Worm (Caenorhabditis elegans) whole organism, L1 larva: Measurements from ENCODE around the gene F07A11.5.

Source experiments
- C04F5.9 ChIP-seq: sonication (generic microtip); optimal IDR thresholded peaks from 2 replicates; lab custom pipeline; 2016; ENCODE audit warnings: missing genetic modification characterization, missing compliant biosample characterization
- F16B12.6 ChIP-seq: fragments of 150-350 bp; optimal IDR thresholded peaks from 2 replicates; lab custom pipeline; 2014; ENCODE audit warnings: missing biosample characterization, missing genetic modification characterization
- blmp-1 ChIP-seq: fragments of 150-350 bp; optimal IDR thresholded peaks from 2 replicates; lab custom pipeline; 2014; ENCODE audit warnings: missing biosample characterization, missing genetic modification characterization
- ceh-63 ChIP-seq: fragments of 200-800 bp; sonication (Bioruptor generic); optimal IDR thresholded peaks from 2 replicates; lab custom pipeline; 2018; ENCODE audit warnings: mild to moderate bottlenecking, missing genetic modification characterization, missing compliant biosample characterization
- ceh-8 ChIP-seq: fragments of 200-800 bp; sonication (Bioruptor generic); optimal IDR thresholded peaks from 2 replicates; lab custom pipeline; 2018; ENCODE audit warnings: mild to moderate bottlenecking, missing genetic modification characterization, moderate library complexity, missing compliant biosample characterization
- ceh-82 ChIP-seq, 3 experiments: fragments of 150-350 bp in 1 of 3; sonication (generic microtip) in 2 of 3; optimal IDR thresholded peaks; 2 replicates each; lab custom pipeline; 2014 to 2017; ENCODE audit warnings: missing biosample characterization in 3 of 3, missing genetic modification characterization in 3 of 3
- ceh-88 ChIP-seq: fragments of 200-800 bp; sonication (Bioruptor generic); IDR thresholded peaks from 2 replicates; pipeline ENCODE4 v1.3.6; 2022; ENCODE audit warnings: missing genetic modification characterization, missing compliant biosample characterization
- ceh-90 ChIP-seq: sonication (generic microtip); optimal IDR thresholded peaks from 2 replicates; lab custom pipeline; 2016; ENCODE audit warnings: missing genetic modification characterization, missing compliant biosample characterization
- ces-1 ChIP-seq: fragments of 150-350 bp; optimal IDR thresholded peaks from 2 replicates; lab custom pipeline; 2014; ENCODE audit warnings: missing biosample characterization, missing genetic modification reagents, missing genetic modification characterization
- dpl-1 ChIP-seq, 3 experiments: fragments of 150-350 bp in 2 of 3; sonication (generic microtip) in 1 of 3; optimal IDR thresholded peaks; 2 replicates each; lab custom pipeline; 2014 to 2017; ENCODE audit warnings: missing biosample characterization in 3 of 3, missing genetic modification characterization in 3 of 3, missing genetic modification reagents in 3 of 3
- dsc-1 ChIP-seq: sonication (generic microtip); optimal IDR thresholded peaks from 2 replicates; lab custom pipeline; 2016; ENCODE audit warnings: mild to moderate bottlenecking, missing genetic modification characterization, missing compliant biosample characterization
- efl-3 ChIP-seq: fragments of 200-800 bp; sonication (Bioruptor generic); optimal IDR thresholded peaks from 2 replicates; lab custom pipeline; 2018; ENCODE audit warnings: mild to moderate bottlenecking, missing genetic modification characterization, missing compliant biosample characterization
- egl-13 ChIP-seq: sonication (generic microtip); optimal IDR thresholded peaks from 2 replicates; lab custom pipeline; 2016; ENCODE audit warnings: missing genotype, missing genetic modification reagents, missing genetic modification characterization, missing compliant biosample characterization
- elt-2 ChIP-seq: sonication (generic microtip); optimal IDR thresholded peaks from 2 replicates; lab custom pipeline; 2016; ENCODE audit warnings: missing genetic modification characterization, mild to moderate bottlenecking, inconsistent platforms, missing compliant biosample characterization, missing genetic modification reagents
- elt-3 ChIP-seq, 6 experiments: fragments of 150-350 bp in 1 of 6; sonication (generic microtip); optimal IDR thresholded peaks; 2 replicates each; lab custom pipeline; 2017 to 2018; ENCODE audit warnings: missing biosample characterization in 6 of 6, missing genetic modification characterization in 6 of 6, inconsistent platforms in 1 of 6
- fkh-4 ChIP-seq: sonication (generic microtip); optimal IDR thresholded peaks from 2 replicates; lab custom pipeline; 2016; ENCODE audit warnings: missing compliant biosample characterization, missing genetic modification characterization, borderline replicate concordance
- fkh-8 ChIP-seq: sonication (generic microtip); optimal IDR thresholded peaks from 2 replicates; lab custom pipeline; 2016; ENCODE audit warnings: mild to moderate bottlenecking, missing genetic modification characterization, missing compliant biosample characterization
- fos-1 ChIP-seq: fragments of 150-350 bp; optimal IDR thresholded peaks from 2 replicates; lab custom pipeline; 2014; ENCODE audit warnings: missing biosample characterization, missing genetic modification characterization
- grh-1 ChIP-seq: fragments of 200-800 bp; sonication (Bioruptor generic); IDR thresholded peaks from 2 replicates; pipeline ENCODE4 v1.3.6; 2022; ENCODE audit warnings: missing genetic modification reagents, missing genetic modification characterization, missing compliant biosample characterization
- hlh-17 ChIP-seq: fragments of 200-800 bp; sonication (Bioruptor generic); optimal IDR thresholded peaks from 2 replicates; lab custom pipeline; 2018; ENCODE audit warnings: missing genetic modification characterization, mild to moderate bottlenecking, missing compliant biosample characterization, moderate library complexity, borderline replicate concordance
- isw-1 ChIP-seq: fragments of 200-800 bp; sonication (Bioruptor generic); IDR thresholded peaks from 2 replicates; pipeline ENCODE4 v1.3.6; 2022; ENCODE audit warnings: missing genetic modification characterization, missing compliant biosample characterization
- lin-15B ChIP-seq: fragments of 150-350 bp; sonication (generic microtip); optimal IDR thresholded peaks from 3 replicates; lab custom pipeline; 2014; ENCODE audit warnings: missing biosample characterization, missing genetic modification characterization
- lin-35 ChIP-seq, 2 experiments: fragments of 150-350 bp; optimal IDR thresholded peaks; 2 replicates each; lab custom pipeline; 2014; ENCODE audit warnings: missing biosample characterization in 2 of 2, missing genetic modification characterization in 2 of 2, missing genetic modification reagents in 2 of 2
- mdl-1 ChIP-seq, 2 experiments: fragments of 150-350 bp; optimal IDR thresholded peaks; 2 replicates each; lab custom pipeline; 2014 to 2017; ENCODE audit warnings: missing biosample characterization in 2 of 2, missing genetic modification characterization in 2 of 2, inconsistent platforms in 1 of 2
- nhr-12 ChIP-seq: sonication (generic microtip); optimal IDR thresholded peaks from 2 replicates; lab custom pipeline; 2017; ENCODE audit warnings: missing biosample characterization, missing genetic modification characterization
- nhr-19 ChIP-seq: fragments of 200-800 bp; sonication (Bioruptor generic); conservative IDR thresholded peaks from 2 replicates; pipeline ENCODE4 v1.3.6; 2022; ENCODE audit warnings: missing genetic modification characterization, missing compliant biosample characterization
- nhr-237 ChIP-seq: fragments of 150-350 bp; optimal IDR thresholded peaks from 2 replicates; lab custom pipeline; 2014; ENCODE audit warnings: missing biosample characterization, missing genetic modification characterization
- nhr-47 ChIP-seq: sonication (generic microtip); optimal IDR thresholded peaks from 2 replicates; lab custom pipeline; 2016; ENCODE audit warnings: mild to moderate bottlenecking, missing genetic modification characterization, moderate library complexity, missing compliant biosample characterization
- nhr-71 ChIP-seq: sonication (generic microtip); optimal IDR thresholded peaks from 2 replicates; lab custom pipeline; 2016; ENCODE audit warnings: mild to moderate bottlenecking, missing genetic modification characterization, moderate library complexity, missing compliant biosample characterization
- nhr-84 ChIP-seq: sonication (generic microtip); optimal IDR thresholded peaks from 2 replicates; lab custom pipeline; 2017; ENCODE audit warnings: missing biosample characterization, missing genetic modification characterization
- nhr-85 ChIP-seq: sonication (generic microtip); peaks from one replicate; lab custom pipeline; 2016; ENCODE audit warnings: missing genetic modification characterization, inconsistent platforms, missing compliant biosample characterization
- pax-3 ChIP-seq: fragments of 200-800 bp; sonication (Bioruptor generic); optimal IDR thresholded peaks from 2 replicates; lab custom pipeline; 2018; ENCODE audit warnings: mild to moderate bottlenecking, missing genetic modification characterization, moderate library complexity, missing compliant biosample characterization
- pqm-1 ChIP-seq: sonication (generic microtip); optimal IDR thresholded peaks from 3 replicates; lab custom pipeline; 2017; ENCODE audit warnings: missing biosample characterization, missing genetic modification characterization
- rnt-1 ChIP-seq: sonication (generic microtip); optimal IDR thresholded peaks from 2 replicates; lab custom pipeline; 2016; ENCODE audit warnings: mild to moderate bottlenecking, missing genetic modification characterization, moderate library complexity, missing compliant biosample characterization
- skn-1 ChIP-seq: fragments of 150-350 bp; optimal IDR thresholded peaks from 2 replicates; lab custom pipeline; 2014; ENCODE audit warnings: missing biosample characterization, missing genetic modification characterization
- snpc-4 ChIP-seq: fragments of 150-350 bp; optimal IDR thresholded peaks from 2 replicates; lab custom pipeline; 2014; ENCODE audit warnings: missing biosample characterization, missing genetic modification characterization
- sox-4 ChIP-seq: sonication (generic microtip); optimal IDR thresholded peaks from 2 replicates; lab custom pipeline; 2016; ENCODE audit warnings: missing genetic modification characterization, missing compliant biosample characterization
- sptf-1 ChIP-seq: fragments of 150-350 bp; optimal IDR thresholded peaks from 2 replicates; lab custom pipeline; 2014; ENCODE audit warnings: missing biosample characterization, missing genetic modification characterization
- swsn-7 ChIP-seq: sonication (generic microtip); optimal IDR thresholded peaks from 2 replicates; lab custom pipeline; 2016; ENCODE audit warnings: missing genetic modification characterization, missing compliant biosample characterization
- tbx-2 ChIP-seq: sonication (generic microtip); optimal IDR thresholded peaks from 2 replicates; lab custom pipeline; 2016; ENCODE audit warnings: missing genetic modification characterization, missing compliant biosample characterization
- tlp-1 ChIP-seq: fragments of 150-350 bp; optimal IDR thresholded peaks from 2 replicates; lab custom pipeline; 2014; ENCODE audit warnings: missing biosample characterization, missing genetic modification characterization
- unc-30 ChIP-seq: sonication (generic microtip); optimal IDR thresholded peaks from 2 replicates; lab custom pipeline; 2017; ENCODE audit warnings: missing biosample characterization, missing genetic modification characterization
- xbp-1 ChIP-seq: sonication (generic microtip); optimal IDR thresholded peaks from 2 replicates; lab custom pipeline; 2016; ENCODE audit warnings: missing genetic modification characterization, missing compliant biosample characterization
- zip-4 ChIP-seq: fragments of 200-800 bp; sonication (Bioruptor generic); optimal IDR thresholded peaks from 2 replicates; lab custom pipeline; 2018; ENCODE audit warnings: mild to moderate bottlenecking, missing genetic modification characterization, moderate library complexity, missing compliant biosample characterization
- ztf-4 ChIP-seq: fragments of 150-350 bp; optimal IDR thresholded peaks from 2 replicates; lab custom pipeline; 2014; ENCODE audit warnings: missing biosample characterization, missing genetic modification characterization

F07A11.5 gene

DNA sequence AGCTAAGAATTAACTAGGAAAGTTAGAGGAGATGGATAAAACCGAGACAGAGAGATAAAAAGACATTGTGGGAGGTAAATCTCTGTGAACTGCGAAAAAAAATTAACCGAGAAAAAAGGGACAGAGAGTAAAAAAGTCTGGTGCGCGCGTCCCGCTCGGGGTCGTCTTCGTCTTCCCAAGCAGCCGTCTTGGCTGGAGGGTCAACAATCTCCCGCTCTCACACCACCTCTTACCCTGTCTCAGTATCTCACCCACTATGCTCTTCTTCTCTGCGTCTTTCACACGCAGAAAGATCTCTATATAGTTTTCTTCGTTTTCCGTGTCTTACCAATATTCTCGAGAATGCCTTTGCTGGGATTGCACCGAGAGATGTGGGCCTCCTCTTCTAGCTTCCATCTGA is 20.6 kb downstream of the F07A11.5 start (continued):
- peak; percentile 86 for TF ChIP-seq nhr-85 (tag; lab: Kevin White, UChicago)
- peak; percentile 59 for TF ChIP-seq blmp-1
- TF ChIP-seq dsc-1: peak; percentile 13
- TF ChIP-seq ceh-90 (tag; lab: Kevin White, UChicago): no peak

DNA sequence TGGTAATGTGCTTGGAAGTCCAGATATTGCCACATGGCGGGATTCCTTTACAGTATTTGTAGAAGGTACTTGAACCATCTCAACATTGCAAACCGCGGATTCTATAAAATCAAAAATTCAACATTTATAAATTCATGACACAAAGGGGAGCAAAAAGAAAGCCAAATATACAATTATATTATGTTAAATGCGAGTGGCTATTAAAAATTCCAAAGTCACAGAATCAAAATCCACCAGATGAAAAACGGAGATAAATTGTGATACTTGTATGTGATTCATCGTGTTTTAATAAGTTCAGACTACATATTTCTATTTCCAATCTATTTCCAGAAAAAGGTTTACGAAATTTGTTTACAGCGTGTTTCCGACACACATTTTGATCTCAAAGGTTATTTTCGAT is 21.4 kb downstream of the F07A11.5 start, which contains the start of gene din-1:
din-1 (minus strand) TSS at position 101 of the 400 bp plus-strand sequence.
- no peak for TF ChIP-seq ceh-90 (tag; lab: Kevin White, UChicago)
- no peak for TF ChIP-seq nhr-19 (GFP tag; lab: Robert Waterston, UW)
- no peak for TF ChIP-seq nhr-47
- no peak for TF ChIP-seq mdl-1 (tag; optimal IDR thresholded peaks at IDR 0.05; lab: Kevin White, UChicago)
- TF ChIP-seq fkh-4 (tag; lab: Kevin White, UChicago): no peak
- TF ChIP-seq rnt-1 (tag; lab: Kevin White, UChicago): no peak
- no peak for TF ChIP-seq blmp-1
- no peak for TF ChIP-seq isw-1 (GFP tag; lab: Robert Waterston, UW)
- TF ChIP-seq fkh-8: no peak
- TF ChIP-seq xbp-1 (tag; lab: Kevin White, UChicago): no peak
- no peak for TF ChIP-seq ceh-88 (GFP tag; lab: Robert Waterston, UW)
- no peak for TF ChIP-seq ces-1 (GFP tag; lab: Kevin White, UChicago)

DNA sequence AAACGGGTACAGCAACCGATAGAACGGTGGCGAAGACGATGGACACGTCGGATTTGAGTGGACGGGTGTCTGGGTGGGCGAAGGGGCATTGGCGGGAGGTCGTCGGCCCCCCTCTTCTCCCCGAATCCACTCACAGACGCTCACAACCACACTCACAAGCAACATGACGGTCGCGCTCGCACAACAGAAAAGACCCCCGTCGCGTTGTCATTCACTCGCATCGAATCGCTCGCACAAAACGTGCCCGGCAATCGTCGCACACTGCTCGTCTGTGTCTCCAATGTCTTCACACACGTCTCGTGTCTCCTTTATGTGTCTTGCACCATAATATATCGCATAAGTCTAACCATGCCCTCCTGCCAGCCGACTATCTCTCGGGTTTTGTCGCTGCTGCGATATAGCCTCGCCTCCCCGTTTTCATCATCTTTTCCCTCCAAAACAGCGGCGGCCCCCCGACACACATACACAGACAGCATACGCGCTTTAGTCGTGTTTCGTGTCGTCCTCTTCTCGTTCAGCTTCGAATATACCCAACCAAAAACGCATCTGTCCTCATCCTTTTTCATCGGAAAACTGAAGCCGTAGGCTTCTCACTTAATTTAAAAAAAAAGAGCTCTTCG is 22.1 kb downstream of the F07A11.5 start:
- TF ChIP-seq ceh-90 (tag; lab: Kevin White, UChicago): no peak
- TF ChIP-seq elt-3 (tag; optimal IDR thresholded peaks at IDR 0.05; lab: Kevin White, UChicago): peak in 4 of 6 experiments; percentile 9 to 60 (median 28)
- peak; percentile 89 for TF ChIP-seq swsn-7 (tag; lab: Kevin White, UChicago)
- peak; percentile 67 to 85 (median 73) for TF ChIP-seq ceh-82 (tag; optimal IDR thresholded peaks at IDR 0.05; lab: Kevin White, UChicago)
- TF ChIP-seq mdl-1 (tag; optimal IDR thresholded peaks at IDR 0.05; lab: Kevin White, UChicago): peak in 1 of 2 experiments; percentile 97
- peak; percentile 34 for TF ChIP-seq elt-2
- no peak for TF ChIP-seq tlp-1 (tag; lab: Kevin White, UChicago)
- TF ChIP-seq sox-4 (tag; lab: Kevin White, UChicago): no peak
- peak; percentile 88 for TF ChIP-seq ztf-4 (tag; lab: Kevin White, UChicago)
- peak; percentile 67 for TF ChIP-seq blmp-1
- peak; percentile 23 for TF ChIP-seq efl-3
- peak; percentile 75 for TF ChIP-seq isw-1 (GFP tag; lab: Robert Waterston, UW)
- peak; percentile 39 for TF ChIP-seq skn-1
- peak; percentile 80 for TF ChIP-seq fos-1
- TF ChIP-seq ces-1 (GFP tag; lab: Kevin White, UChicago): no peak
- TF ChIP-seq pqm-1 (tag; lab: Kevin White, UChicago): no peak
- TF ChIP-seq tbx-2: peak; percentile 89
- TF ChIP-seq lin-15B (tag; lab: Kevin White, UChicago): no peak
- no peak for TF ChIP-seq hlh-17 (GFP tag; lab: Kevin White, UChicago)
- TF ChIP-seq dpl-1 (GFP tag; optimal IDR thresholded peaks at IDR 0.05; lab: Kevin White, UChicago): peak; percentile 44 to 58 (median 51)
- peak; percentile 53 for TF ChIP-seq ceh-8 (GFP tag; lab: Kevin White, UChicago)
- peak; percentile 64 to 83 for TF ChIP-seq lin-35 (GFP tag; optimal IDR thresholded peaks at IDR 0.05; lab: Kevin White, UChicago)
- peak; percentile 68 for TF ChIP-seq pax-3 (tag; lab: Kevin White, UChicago)
- TF ChIP-seq nhr-19 (GFP tag; lab: Robert Waterston, UW): peak; percentile 84
- TF ChIP-seq ceh-88 (GFP tag; lab: Robert Waterston, UW): peak; percentile 82
- TF ChIP-seq nhr-84 (tag; lab: Kevin White, UChicago): no peak
- peak; percentile 50 for TF ChIP-seq snpc-4
- TF ChIP-seq dsc-1: peak; percentile 66
- peak; percentile 74 for TF ChIP-seq egl-13 (tag; lab: Kevin White, UChicago)
- TF ChIP-seq nhr-71 (tag; lab: Kevin White, UChicago): peak; percentile 95
- TF ChIP-seq grh-1 (GFP tag; lab: Robert Waterston, UW): peak; percentile 66; the same call in 1 of the 2 replicates
- no peak for TF ChIP-seq ceh-63
- TF ChIP-seq C04F5.9 (tag; lab: Kevin White, UChicago): no peak
- TF ChIP-seq zip-4 (GFP tag; lab: Kevin White, UChicago): no peak
- peak; percentile 9 for TF ChIP-seq F16B12.6
- TF ChIP-seq nhr-237: peak; percentile 41
- no peak for TF ChIP-seq unc-30 (tag; lab: Kevin White, UChicago)
- TF ChIP-seq nhr-12 (tag; lab: Kevin White, UChicago): no peak
- TF ChIP-seq rnt-1 (tag; lab: Kevin White, UChicago): peak; percentile 73
- TF ChIP-seq sptf-1 (tag; lab: Kevin White, UChicago): no peak
